Worm (Caenorhabditis elegans): Measurements from ENCODE around the gene enu-3.5.

The enu-3.5 gene

ce11 chrIII:12841328-12841727 lies 36.7 kb upstream of the enu-3.5 start (continued):
- TF ChIP-seq dpl-1 (GFP tag; optimal IDR thresholded peaks at IDR 0.05) (peak; percentile 22 to 34 (median 28)), nhr-237 (tag; optimal IDR thresholded peaks at IDR 0.05) (no peak), mep-1 (tag; optimal IDR thresholded peaks at IDR 0.05) (peak; percentile 64), ztf-4 (tag; optimal IDR thresholded peaks at IDR 0.05) (peak; percentile 19), tbx-2 (tag; optimal IDR thresholded peaks at IDR 0.05) (peak; percentile 14), jun-1 (tag; optimal IDR thresholded peaks at IDR 0.05) (peak; percentile 32), elt-2 (tag; optimal IDR thresholded peaks at IDR 0.05) (peak; percentile 36), lin-13 (GFP tag; optimal IDR thresholded peaks at IDR 0.05) (peak; percentile 55), nhr-47 (tag; optimal IDR thresholded peaks at IDR 0.05) (peak; percentile 82), C16A3.4 (tag; optimal IDR thresholded peaks at IDR 0.05) (peak; percentile 21), nhr-85 (tag) (peak; percentile 98), ets-5 (GFP tag; IDR thresholded peaks at IDR 0.05) (no peak), mdl-1 (tag; optimal IDR thresholded peaks at IDR 0.05) (peak in 1 of 2 experiments; percentile 9), aly-2 (tag; optimal IDR thresholded peaks at IDR 0.05) (no peak), hlh-17 (GFP tag; optimal IDR thresholded peaks at IDR 0.05; ENCODE audit: borderline replicate concordance) (no peak), egl-27 (tag; optimal IDR thresholded peaks at IDR 0.05) (peak in 1 of 2 experiments; percentile 40)

DNA sequence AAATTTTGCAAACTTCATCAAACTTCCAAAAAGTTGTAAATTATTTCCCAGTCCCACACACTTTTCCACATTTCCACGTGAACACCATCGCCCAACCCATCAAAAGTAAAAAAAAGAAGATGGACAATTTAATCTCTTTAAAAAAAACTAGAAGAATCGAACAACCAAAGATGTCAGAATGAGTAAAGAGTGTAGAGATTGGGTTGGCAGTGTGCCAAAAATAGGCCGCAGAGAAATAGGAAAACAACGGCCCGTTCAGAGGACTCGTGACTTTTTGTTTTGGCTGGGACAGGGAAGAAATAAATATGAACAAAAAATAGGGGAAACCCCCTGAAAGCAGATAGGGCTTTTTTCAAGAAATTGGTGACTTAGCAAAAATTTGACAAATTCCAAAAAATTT lies 35.1 kb upstream of the enu-3.5 start:
- TF ChIP-seq snu-23 (GFP tag; optimal IDR thresholded peaks at IDR 0.05): peak; percentile 28
- no peak for TF ChIP-seq nhr-77 (tag; optimal IDR thresholded peaks at IDR 0.05)
- TF ChIP-seq nhr-90 (tag; optimal IDR thresholded peaks at IDR 0.05; ENCODE audit: poor library complexity): peak; percentile 5
- peak in 1 of 2 experiments; percentile 28 for TF ChIP-seq lin-35 (GFP tag; optimal IDR thresholded peaks at IDR 0.05)
- TF ChIP-seq nhr-28 (tag; optimal IDR thresholded peaks at IDR 0.05): no peak
- TF ChIP-seq nhr-71 (tag; optimal IDR thresholded peaks at IDR 0.05): peak; percentile 22
- TF ChIP-seq lin-14 (GFP tag; optimal IDR thresholded peaks at IDR 0.05): peak; percentile 31
- no peak for TF ChIP-seq sptf-1 (tag; optimal IDR thresholded peaks at IDR 0.05)
- TF ChIP-seq efl-1 (optimal IDR thresholded peaks at IDR 0.05): no peak
- no peak for TF ChIP-seq efl-1 (GFP tag; optimal IDR thresholded peaks at IDR 0.05 in 1 of 2)
- TF ChIP-seq ceh-63 (GFP tag; optimal IDR thresholded peaks at IDR 0.05): no peak
- TF ChIP-seq mep-1 (tag; optimal IDR thresholded peaks at IDR 0.05): no peak
- TF ChIP-seq mdl-1 (tag; optimal IDR thresholded peaks at IDR 0.05): peak in 1 of 2 experiments; percentile 29
- no peak for TF ChIP-seq isw-1 (GFP tag; IDR thresholded peaks at IDR 0.05)
- TF ChIP-seq unc-130 (tag; optimal IDR thresholded peaks at IDR 0.05): peak; percentile 36
- TF ChIP-seq C34B4.2 (tag; optimal IDR thresholded peaks at IDR 0.05): no peak
- no peak for TF ChIP-seq pqm-1 (tag; optimal IDR thresholded peaks at IDR 0.05)
- TF ChIP-seq sox-4 (tag; optimal IDR thresholded peaks at IDR 0.05): no peak
- TF ChIP-seq nhr-20 (tag; optimal IDR thresholded peaks at IDR 0.05): peak; percentile 46
- no peak for TF ChIP-seq Y116A8C.19 (tag; optimal IDR thresholded peaks at IDR 0.05; ENCODE audit: borderline replicate concordance)
- peak; percentile 19 for TF ChIP-seq blmp-1 (tag; optimal IDR thresholded peaks at IDR 0.05)
- TF ChIP-seq elt-3 (tag; optimal IDR thresholded peaks at IDR 0.05): peak in 1 of 6 experiments; percentile 28
- peak; percentile 13 for TF ChIP-seq tbx-2 (tag; optimal IDR thresholded peaks at IDR 0.05)
- no peak for TF ChIP-seq hpl-2 (GFP tag; optimal IDR thresholded peaks at IDR 0.05)
- TF ChIP-seq nhr-85 (tag): peak; percentile 89
- TF ChIP-seq ceh-8 (GFP tag; optimal IDR thresholded peaks at IDR 0.05): no peak

DNA sequence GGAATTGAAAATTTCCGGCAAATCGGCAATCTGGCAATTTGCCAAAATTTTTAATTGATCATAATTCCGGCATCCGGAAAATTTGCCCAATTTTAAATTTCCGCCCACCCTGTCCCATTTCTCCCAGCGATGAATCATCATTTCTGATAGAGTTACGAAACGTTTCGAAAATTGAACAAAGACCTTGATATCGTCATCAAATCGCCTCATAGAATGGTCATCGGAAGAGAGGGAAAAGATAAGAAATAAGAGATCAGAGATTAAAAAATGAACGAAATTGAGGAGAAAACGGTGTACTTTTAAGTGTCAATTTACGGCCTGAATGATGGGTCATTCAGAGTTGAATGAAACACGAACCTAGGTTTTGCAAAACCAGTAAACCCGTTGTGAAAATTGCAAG lies 30.4 kb upstream of the enu-3.5 start:
- TF ChIP-seq ama-1 (optimal IDR thresholded peaks at IDR 0.05) (no peak), elt-3 (tag; optimal IDR thresholded peaks at IDR 0.05) (peak in 4 of 6 experiments; percentile 52 to 87 (median 76)), fkh-8 (tag; optimal IDR thresholded peaks at IDR 0.05) (no peak), blmp-1 (tag; optimal IDR thresholded peaks at IDR 0.05) (peak; percentile 59), nhr-71 (tag; optimal IDR thresholded peaks at IDR 0.05) (peak; percentile 4), tlp-1 (tag; optimal IDR thresholded peaks at IDR 0.05) (no peak), hpl-2 (GFP tag; optimal IDR thresholded peaks at IDR 0.05) (no peak), mep-1 (tag; optimal IDR thresholded peaks at IDR 0.05) (peak; percentile 36), Y116A8C.19 (tag; optimal IDR thresholded peaks at IDR 0.05; ENCODE audit: borderline replicate concordance) (no peak), lin-14 (GFP tag; optimal IDR thresholded peaks at IDR 0.05) (peak; percentile 57), mdl-1 (tag; optimal IDR thresholded peaks at IDR 0.05) (no peak), efl-1 (optimal IDR thresholded peaks at IDR 0.05) (no peak), efl-1 (GFP tag; optimal IDR thresholded peaks at IDR 0.05 in 1 of 2) (peak; percentile 14 to 64), dpl-1 (GFP tag; optimal IDR thresholded peaks at IDR 0.05) (peak in 2 of 3 experiments; percentile 2 to 33), unc-62 (GFP tag; optimal IDR thresholded peaks at IDR 0.05) (no peak), pag-3 (tag; optimal IDR thresholded peaks at IDR 0.05; ENCODE audit: borderline replicate concordance, insufficient read depth) (no peak), zag-1 (tag; optimal IDR thresholded peaks at IDR 0.05) (no peak), sptf-1 (tag; optimal IDR thresholded peaks at IDR 0.05) (no peak), skn-1 (tag; optimal IDR thresholded peaks at IDR 0.05) (peak; percentile 28), nhr-85 (tag) (peak; percentile 92), dsc-1 (tag; optimal IDR thresholded peaks at IDR 0.05) (no peak), tbx-2 (tag; optimal IDR thresholded peaks at IDR 0.05) (no peak), snu-23 (GFP tag; optimal IDR thresholded peaks at IDR 0.05) (peak; percentile 11), fos-1 (tag; optimal IDR thresholded peaks at IDR 0.05) (peak; percentile 56)

All from whole organism, L1 larva.